Fruit fly (Drosophila melanogaster) whole organism, embryonic: ENCODE results near the gene PIP4K.

Experiments used
- Asciz ChIP-seq: fragments of 200-800 bp; sonication (Bioruptor generic); optimal IDR thresholded peaks from 2 replicates; lab custom pipeline; 2017; ENCODE audit warnings: missing biosample characterization, mild to moderate bottlenecking, missing genetic modification characterization, missing genetic modification reagents
- Awh ChIP-seq: fragments of 200-800 bp; sonication (Bioruptor generic); IDR thresholded peaks from 2 replicates; pipeline ENCODE4, ENCODE4 v1.3.6; 2022; ENCODE audit warnings: missing biosample characterization, missing genetic modification characterization
- BEAF-32 ChIP-seq: fragments of 200-800 bp; sonication (Bioruptor generic); optimal IDR thresholded peaks from 3 replicates; lab custom pipeline; 2017; ENCODE audit warnings: missing biosample characterization, missing genetic modification characterization, mild to moderate bottlenecking, moderate library complexity, missing genetic modification reagents
- CG10209 ChIP-seq: fragments of 200-800 bp; sonication (Bioruptor generic); optimal IDR thresholded peaks from 3 replicates; lab custom pipeline; 2017; ENCODE audit warnings: missing biosample characterization, mild to moderate bottlenecking, missing genetic modification characterization, missing genetic modification reagents
- CG10321 ChIP-seq: fragments of 200-800 bp; sonication (Bioruptor generic); IDR thresholded peaks from 2 replicates; pipeline ENCODE4 v1.3.6; 2022; ENCODE audit warnings: missing biosample characterization, missing genetic modification characterization
- CG10431 ChIP-seq: fragments of 200-800 bp; sonication (Bioruptor generic); optimal IDR thresholded peaks from 3 replicates; lab custom pipeline; 2018; ENCODE audit warnings: missing biosample characterization, mild to moderate bottlenecking, missing genetic modification characterization
- CG13894 ChIP-seq: fragments of 200-800 bp; sonication (Bioruptor generic); optimal IDR thresholded peaks from 3 replicates; lab custom pipeline; 2018; ENCODE audit warnings: missing biosample characterization, mild to moderate bottlenecking, missing genetic modification characterization, moderate library complexity
- CG14965 ChIP-seq: fragments of 200-800 bp; sonication (Bioruptor generic); optimal IDR thresholded peaks from 2 replicates; lab custom pipeline; 2016; ENCODE audit warnings: missing biosample characterization, missing genetic modification characterization, borderline replicate concordance
- CG1602 ChIP-seq: fragments of 200-800 bp; sonication (Bioruptor generic); optimal IDR thresholded peaks from 3 replicates; lab custom pipeline; 2016; ENCODE audit warnings: missing biosample characterization, missing genetic modification characterization
- CG1603 ChIP-seq: fragments of 200-800 bp; sonication (Bioruptor generic); optimal IDR thresholded peaks from 2 replicates; lab custom pipeline; 2019; ENCODE audit warnings: missing biosample characterization, mild to moderate bottlenecking, missing genetic modification characterization, moderate library complexity
- CG17361 ChIP-seq: fragments of 200-800 bp; sonication (Bioruptor generic); IDR thresholded peaks from 3 replicates; pipeline ENCODE4 v1.3.6; 2022; ENCODE audit warnings: missing biosample characterization, missing genetic modification characterization
- CG2199 ChIP-seq: fragments of 200-800 bp; sonication (Bioruptor generic); IDR thresholded peaks from 3 replicates; pipeline ENCODE4 v1.3.6; 2022; ENCODE audit warnings: missing biosample characterization, missing genetic modification characterization
- CG2202 ChIP-seq: fragments of 200-800 bp; sonication (Bioruptor generic); optimal IDR thresholded peaks from 2 replicates; lab custom pipeline; 2018; ENCODE audit warnings: missing biosample characterization, mild to moderate bottlenecking, missing genetic modification characterization
- CG30020 ChIP-seq: fragments of 200-800 bp; optimal IDR thresholded peaks from 2 replicates; lab custom pipeline; 2019; ENCODE audit warnings: missing biosample characterization, mild to moderate bottlenecking, missing genetic modification characterization, moderate library complexity
- CG30431 ChIP-seq: fragments of 200-800 bp; sonication (Bioruptor generic); optimal IDR thresholded peaks from 2 replicates; lab custom pipeline; 2017; ENCODE audit warnings: missing biosample characterization, missing genetic modification characterization
- CG3281 ChIP-seq: fragments of 200-800 bp; sonication (Bioruptor generic); optimal IDR thresholded peaks from 3 replicates; lab custom pipeline; 2017; ENCODE audit warnings: missing biosample characterization, mild to moderate bottlenecking, missing genetic modification characterization
- CG33557 ChIP-seq: fragments of 200-800 bp; sonication (Bioruptor generic); optimal IDR thresholded peaks from 2 replicates; lab custom pipeline; 2019; ENCODE audit warnings: missing biosample characterization, mild to moderate bottlenecking, missing genetic modification characterization, moderate library complexity
- CG34376 ChIP-seq: fragments of 200-800 bp; sonication (Bioruptor generic); optimal IDR thresholded peaks from 2 replicates; lab custom pipeline; 2018; ENCODE audit warnings: missing biosample characterization, mild to moderate bottlenecking, missing genetic modification characterization
- CG3995 ChIP-seq: fragments of 200-800 bp; sonication (Bioruptor generic); optimal IDR thresholded peaks from 3 replicates; lab custom pipeline; 2016; ENCODE audit warnings: missing biosample characterization, missing genetic modification characterization
- CG4328 ChIP-seq: fragments of 200-800 bp; sonication (Bioruptor generic); optimal IDR thresholded peaks from 3 replicates; lab custom pipeline; 2017; ENCODE audit warnings: missing biosample characterization, missing genetic modification reagents, missing genetic modification characterization
- CG6689 ChIP-seq: fragments of 200-800 bp; sonication (Bioruptor generic); IDR thresholded peaks from 2 replicates; pipeline ENCODE4 v1.3.6; 2022; ENCODE audit warnings: missing biosample characterization, missing genetic modification characterization
- CG8281 ChIP-seq: fragments of 200-800 bp; sonication (Bioruptor generic); optimal IDR thresholded peaks from 2 replicates; lab custom pipeline; 2018; ENCODE audit warnings: missing biosample characterization, mild to moderate bottlenecking, missing genetic modification characterization, moderate library complexity
- CG8478 ChIP-seq: fragments of >200 bp; optimal IDR thresholded peaks from 2 replicates; lab custom pipeline; 2018
- CG8944 ChIP-seq: fragments of 200-800 bp; sonication (Bioruptor generic); optimal IDR thresholded peaks from 3 replicates; lab custom pipeline; 2016; ENCODE audit warnings: missing biosample characterization, missing genetic modification characterization
- CG9932 ChIP-seq: fragments of 200-800 bp; sonication (Bioruptor generic); IDR thresholded peaks from 2 replicates; pipeline ENCODE4 v1.3.6; 2022; ENCODE audit warnings: missing biosample characterization, missing genetic modification characterization
- CoRest ChIP-seq: fragments of 200-800 bp; sonication (Bioruptor generic); optimal IDR thresholded peaks from 3 replicates; lab custom pipeline; 2018; ENCODE audit warnings: missing biosample characterization, mild to moderate bottlenecking, missing genetic modification characterization, moderate library complexity
- D19A ChIP-seq: fragments of 200-800 bp; optimal IDR thresholded peaks from 3 replicates; lab custom pipeline; 2019; ENCODE audit warnings: missing biosample characterization, mild to moderate bottlenecking, missing genetic modification characterization, moderate library complexity
- Dll ChIP-seq: fragments of 200-800 bp; sonication (Bioruptor generic); IDR thresholded peaks from 4 replicates; pipeline ENCODE4 v1.3.6; 2022; ENCODE audit warnings: missing biosample characterization, missing genetic modification characterization; ENCODE audit not compliant: partially characterized antibody
- Ets97D ChIP-seq: fragments of 200-800 bp; sonication (Bioruptor generic); optimal IDR thresholded peaks from 3 replicates; lab custom pipeline; 2016; ENCODE audit warnings: missing biosample characterization, missing genetic modification characterization
- Gsc ChIP-seq: fragments of 200-800 bp; sonication (Bioruptor generic); IDR thresholded peaks from 2 replicates; pipeline ENCODE4 v1.3.6; 2022; ENCODE audit warnings: missing biosample characterization, missing genetic modification characterization
- HLH3B ChIP-seq: fragments of 200-800 bp; sonication (Bioruptor generic); IDR thresholded peaks from 2 replicates; pipeline ENCODE4 v1.3.6; 2022; ENCODE audit warnings: missing biosample characterization, missing genetic modification characterization
- Hsf ChIP-seq: fragments of 200-800 bp; sonication (Bioruptor generic); optimal IDR thresholded peaks from 3 replicates; lab custom pipeline; 2016; ENCODE audit warnings: missing biosample characterization, missing genetic modification characterization
- Pdp1 ChIP-seq, 2 experiments: fragments of 200-800 bp; sonication (Bioruptor generic); optimal IDR thresholded peaks; 3 replicates each; lab custom pipeline; 2016; ENCODE audit warnings: missing biosample characterization in 2 of 2, missing genetic modification characterization in 2 of 2, mild to moderate bottlenecking in 1 of 2, moderate library complexity in 1 of 2
- Stat92E ChIP-seq, 3 experiments: fragments of >200 bp in 2 of 3; fragments of 200-800 bp in 1 of 3; sonication (Bioruptor generic) in 1 of 3; optimal IDR thresholded peaks; 2 replicates each; lab custom pipeline; 2017 to 2019; ENCODE audit warnings: missing biosample characterization in 3 of 3, missing genetic modification characterization in 3 of 3, mild to moderate bottlenecking in 1 of 3, moderate library complexity in 1 of 3
- al ChIP-seq: fragments of 200-800 bp; sonication (Bioruptor generic); IDR thresholded peaks from 2 replicates; pipeline ENCODE4 v1.3.6; 2022; ENCODE audit warnings: missing biosample characterization, missing genetic modification characterization
- caup ChIP-seq: fragments of 200-800 bp; sonication (Bioruptor generic); optimal IDR thresholded peaks from 3 replicates; lab custom pipeline; 2017; ENCODE audit warnings: missing biosample characterization, mild to moderate bottlenecking, missing genetic modification characterization, moderate library complexity; ENCODE audit not compliant: severe bottlenecking
- chm ChIP-seq: fragments of 200-800 bp; sonication (Bioruptor generic); IDR thresholded peaks from 2 replicates; pipeline ENCODE4 v1.3.6; 2022; ENCODE audit warnings: missing biosample characterization, missing genetic modification characterization
- crp ChIP-seq, 2 experiments: fragments of 200-800 bp; sonication (Bioruptor generic); optimal IDR thresholded peaks; 2 replicates in 1 of 2; 3 replicates in 1 of 2; lab custom pipeline; 2017; ENCODE audit warnings: missing biosample characterization in 2 of 2, missing genetic modification characterization in 2 of 2, mild to moderate bottlenecking in 1 of 2, moderate library complexity in 1 of 2
- dmrt11E ChIP-seq: fragments of 200-800 bp; sonication (Bioruptor generic); optimal IDR thresholded peaks from 3 replicates; lab custom pipeline; 2018; ENCODE audit warnings: missing biosample characterization, mild to moderate bottlenecking, missing genetic modification characterization, moderate library complexity
- dpn ChIP-seq, 2 experiments: fragments of 200-800 bp; sonication (Bioruptor generic); optimal IDR thresholded peaks; 3 replicates each; lab custom pipeline; 2016; ENCODE audit warnings: missing biosample characterization in 2 of 2, missing genetic modification characterization in 2 of 2
- fru ChIP-seq: fragments of >200 bp; optimal IDR thresholded peaks from 2 replicates; lab custom pipeline; 2017
- hbn ChIP-seq: fragments of 200-800 bp; sonication (Bioruptor generic); IDR thresholded peaks from 2 replicates; pipeline ENCODE4 v1.3.6; 2022; ENCODE audit warnings: missing biosample characterization, missing genetic modification characterization; ENCODE audit not compliant: partially characterized antibody
- nau ChIP-seq: fragments of 200-800 bp; sonication (Bioruptor generic); optimal IDR thresholded peaks from 3 replicates; lab custom pipeline; 2017; ENCODE audit warnings: missing biosample characterization, mild to moderate bottlenecking, missing genetic modification characterization, missing genetic modification reagents
- pzg ChIP-seq: fragments of 200-800 bp; sonication (Bioruptor generic); optimal IDR thresholded peaks from 3 replicates; lab custom pipeline; 2018; ENCODE audit warnings: missing biosample characterization, mild to moderate bottlenecking, missing genetic modification characterization, moderate library complexity
- rib ChIP-seq: fragments of 200-800 bp; sonication (Bioruptor generic); IDR thresholded peaks from 2 replicates; pipeline ENCODE4 v1.3.6; 2022; ENCODE audit warnings: missing biosample characterization, missing genetic modification characterization
- sd ChIP-seq: fragments of 200-800 bp; sonication (Bioruptor generic); optimal IDR thresholded peaks from 3 replicates; lab custom pipeline; 2018; ENCODE audit warnings: missing biosample characterization, mild to moderate bottlenecking, missing genetic modification characterization, moderate library complexity
- trh ChIP-seq: fragments of 200-800 bp; sonication (Bioruptor generic); optimal IDR thresholded peaks from 2 replicates; lab custom pipeline; 2016; ENCODE audit warnings: missing biosample characterization, missing genetic modification characterization
- vnd ChIP-seq: fragments of 200-800 bp; sonication (Bioruptor generic); IDR thresholded peaks from 3 replicates; pipeline ENCODE4 v1.3.6; 2022; ENCODE audit warnings: missing biosample characterization, missing genetic modification characterization; ENCODE audit not compliant: partially characterized antibody
- wdn ChIP-seq: fragments of 200-800 bp; sonication (Bioruptor generic); IDR thresholded peaks from 2 replicates; pipeline ENCODE4 v1.3.6; 2022; ENCODE audit warnings: missing biosample characterization, missing genetic modification characterization
- zf30C ChIP-seq: fragments of 200-800 bp; sonication (Bioruptor generic); optimal IDR thresholded peaks from 3 replicates; lab custom pipeline; 2018; ENCODE audit warnings: missing biosample characterization, mild to moderate bottlenecking, missing genetic modification characterization

PIP4K gene

DNA sequence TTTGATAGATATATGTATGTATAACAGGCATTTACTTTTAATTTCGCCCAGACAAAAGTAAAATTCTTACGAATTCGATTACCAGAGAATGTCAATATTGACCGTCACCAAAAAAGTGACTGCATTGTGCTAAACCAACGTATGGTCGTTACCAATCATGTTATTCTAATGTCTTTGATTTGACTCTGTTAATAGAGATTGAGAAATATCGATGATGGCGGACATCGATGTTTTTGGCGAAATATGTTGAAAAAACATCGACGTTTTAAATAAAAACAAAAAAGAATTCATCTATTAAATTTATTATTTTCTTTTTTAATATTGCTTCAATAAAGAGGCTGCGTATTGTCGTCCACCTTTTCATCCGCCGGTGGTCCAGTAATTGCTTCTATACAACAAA is 13.8 kb downstream of the PIP4K start (continued):
- TF ChIP-seq CG14965 (GFP tag; lab: Kevin White, UChicago), result no peak
- TF ChIP-seq vnd (GFP tag; lab: Robert Waterston, UW), result no peak
- TF ChIP-seq CG10209 (GFP tag; lab: Kevin White, UChicago), result no peak
- TF ChIP-seq fru (lab: Kevin White, UChicago), result no peak
- no peak for TF ChIP-seq wdn (GFP tag; lab: Robert Waterston, UW)
- TF ChIP-seq Awh (GFP tag; lab: Robert Waterston, UW), result no peak
- TF ChIP-seq CG33557, result peak; percentile 14
- no peak for TF ChIP-seq CG3281
- peak; percentile 36 for TF ChIP-seq BEAF-32 (GFP tag; lab: Kevin White, UChicago)
- peak; percentile 67 for TF ChIP-seq CG30020
- peak; percentile 41 for TF ChIP-seq CG3995 (GFP tag; lab: Kevin White, UChicago)
- TF ChIP-seq Ets97D (GFP tag; lab: Kevin White, UChicago), result no peak
- no peak for TF ChIP-seq CG8281 (tag; lab: Kevin White, UChicago)
- TF ChIP-seq CG34376, result no peak
- TF ChIP-seq Dll (GFP tag; lab: Robert Waterston, UW), result 0 out of 4 replicates have a peak, but pooled peaks have one; percentile 51
- TF ChIP-seq CG1603 (tag; lab: Kevin White, UChicago), result peak; percentile 20
- no peak for TF ChIP-seq CG10431 (GFP tag; lab: Kevin White, UChicago)
- TF ChIP-seq CG13894 (tag; lab: Kevin White, UChicago), result no peak

DNA sequence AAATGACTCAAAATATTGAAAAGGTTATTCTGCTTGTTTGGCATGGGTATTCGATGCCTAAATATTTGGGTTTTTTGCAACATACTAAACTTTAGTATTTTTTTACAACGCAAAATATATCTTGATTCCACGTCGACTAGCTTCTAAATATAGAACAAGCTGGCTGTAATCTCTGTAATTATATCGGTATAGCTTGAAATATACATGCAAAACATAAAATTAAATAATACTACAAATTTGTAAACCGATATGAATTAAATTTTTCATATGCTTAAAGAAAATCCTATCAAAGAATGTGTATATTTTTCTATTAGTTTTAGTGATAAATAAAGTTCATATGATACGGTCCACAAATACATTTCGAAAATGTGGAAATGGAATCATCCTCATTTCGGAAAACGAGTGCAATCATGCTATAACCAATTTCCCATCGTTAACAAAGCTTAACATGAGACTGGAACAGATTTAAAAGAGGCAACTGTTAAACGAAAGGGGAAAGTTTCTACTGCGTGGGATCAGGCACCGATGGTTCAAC is 15.0 kb downstream of the PIP4K start, which contains the start of gene pho:
Gene pho, minus strand, starts transcription at position 38 of the 535 bp plus-strand sequence.
- TF ChIP-seq Asciz (GFP tag; lab: Kevin White, UChicago) (no peak), sd (tag; lab: Kevin White, UChicago) (no peak), HLH3B (GFP tag; lab: Robert Waterston, UW) (no peak), CG30431 (GFP tag; lab: Kevin White, UChicago) (no peak), Gsc (GFP tag; lab: Robert Waterston, UW) (no peak), al (GFP tag; lab: Robert Waterston, UW) (no peak), CG6689 (GFP tag; lab: Robert Waterston, UW) (no peak), CG1602 (GFP tag; lab: Kevin White, UChicago) (peak; percentile 12), CoRest (tag; lab: Kevin White, UChicago) (no peak), zf30C (no peak), nau (no peak), chm (no peak), crp (GFP tag; optimal IDR thresholded peaks at IDR 0.05; lab: Kevin White, UChicago) (no peak), D19A (tag; lab: Kevin White, UChicago) (peak; percentile 45), Stat92E (GFP tag; optimal IDR thresholded peaks at IDR 0.05; lab: Kevin White, UChicago) (peak in 1 of 3 experiments; percentile 60), CG2202 (no peak), dmrt11E (tag; lab: Kevin White, UChicago) (no peak), CG9932 (no peak), CG8478 (lab: Kevin White, UChicago) (no peak), CG1603 (tag; lab: Kevin White, UChicago) (peak; percentile 80), CG4328 (GFP tag; lab: Kevin White, UChicago) (no peak), CG2199 (no peak), hbn (no peak), CG10321 (GFP tag; lab: Robert Waterston, UW) (no peak), CG8944 (no peak), Pdp1 (GFP tag; optimal IDR thresholded peaks at IDR 0.05; lab: Kevin White, UChicago) (peak in 1 of 2 experiments; percentile 37), caup (GFP tag; lab: Kevin White, UChicago) (no peak), pzg (GFP tag; lab: Kevin White, UChicago) (peak; percentile 35), Hsf (GFP tag; lab: Kevin White, UChicago) (no peak), CG17361 (peak; percentile 95), dpn (GFP tag; optimal IDR thresholded peaks at IDR 0.05; lab: Kevin White, UChicago) (peak; percentile 6 to 14), trh (no peak), rib (no peak)
